Worm (Caenorhabditis elegans) whole organism, young adult: ENCODE data around the gene F56F11.4.

ENCODE experiments used
- B0019.2 ChIP-seq: fragments of 200-800 bp; sonication (Bioruptor generic); conservative IDR thresholded peaks from 2 replicates; pipeline ENCODE4 v1.3.6; 2022; ENCODE audit warnings: missing genetic modification reagents, missing genetic modification characterization, missing compliant biosample characterization
- C06A6.2 ChIP-seq: fragments of 200-800 bp; sonication (Bioruptor generic); conservative IDR thresholded peaks from 2 replicates; pipeline ENCODE4 v1.3.6; 2022; ENCODE audit warnings: missing genetic modification characterization, missing compliant biosample characterization
- F49E8.2 ChIP-seq: sonication (generic microtip); optimal IDR thresholded peaks from 3 replicates; lab custom pipeline; 2017; ENCODE audit warnings: missing genetic modification characterization, mild to moderate bottlenecking, missing compliant biosample characterization, antibody characterized with exemption, moderate library complexity; ENCODE audit not compliant: insufficient read depth
- F52B5.7 ChIP-seq: sonication (generic microtip); optimal IDR thresholded peaks from 2 replicates; lab custom pipeline; 2016; ENCODE audit warnings: mild to moderate bottlenecking, missing genetic modification characterization, missing compliant biosample characterization
- K11D2.4 ChIP-seq: fragments of 200-800 bp; sonication (Bioruptor generic); IDR thresholded peaks from 2 replicates; pipeline ENCODE4 v1.3.6; 2022; ENCODE audit warnings: missing genetic modification reagents, missing genetic modification characterization, missing compliant biosample characterization
- madf-6 ChIP-seq: fragments of 200-800 bp; sonication (Bioruptor generic); IDR thresholded peaks from 2 replicates; pipeline ENCODE4 v1.3.6; 2022; ENCODE audit warnings: missing genetic modification reagents, missing genetic modification characterization, missing compliant biosample characterization
- unc-62 ChIP-seq: fragments of 150-350 bp; optimal IDR thresholded peaks from 2 replicates; lab custom pipeline; 2014; ENCODE audit warnings: missing biosample characterization, missing genetic modification reagents, missing genetic modification characterization

- no peak for TF ChIP-seq F49E8.2
- no peak for TF ChIP-seq madf-6 (GFP tag; lab: Robert Waterston, UW)
- no peak for TF ChIP-seq unc-62 (GFP tag; lab: Kevin White, UChicago)
- no peak for TF ChIP-seq C06A6.2 (GFP tag; lab: Robert Waterston, UW)
- no peak for TF ChIP-seq B0019.2
- TF ChIP-seq K11D2.4 (GFP tag; lab: Robert Waterston, UW), result no peak
- no peak for TF ChIP-seq F52B5.7 (tag; lab: Kevin White, UChicago)
Measured at ce11 chrIII:2879703-2880102, 23.7 kb downstream of the F56F11.4 start.
